Worm (Caenorhabditis elegans) whole organism, L3 larva: ENCODE measurements around the gene Y57G11C.20.

Experiments
- snpc-4 ChIP-seq: fragments of 150-350 bp; optimal IDR thresholded peaks from 2 replicates; lab custom pipeline; 2014; ENCODE audit warnings: missing biosample characterization, missing genetic modification characterization
- zag-1 ChIP-seq: fragments of 150-350 bp; optimal IDR thresholded peaks from 2 replicates; lab custom pipeline; 2014; ENCODE audit warnings: missing biosample characterization, missing genetic modification characterization

DNA sequence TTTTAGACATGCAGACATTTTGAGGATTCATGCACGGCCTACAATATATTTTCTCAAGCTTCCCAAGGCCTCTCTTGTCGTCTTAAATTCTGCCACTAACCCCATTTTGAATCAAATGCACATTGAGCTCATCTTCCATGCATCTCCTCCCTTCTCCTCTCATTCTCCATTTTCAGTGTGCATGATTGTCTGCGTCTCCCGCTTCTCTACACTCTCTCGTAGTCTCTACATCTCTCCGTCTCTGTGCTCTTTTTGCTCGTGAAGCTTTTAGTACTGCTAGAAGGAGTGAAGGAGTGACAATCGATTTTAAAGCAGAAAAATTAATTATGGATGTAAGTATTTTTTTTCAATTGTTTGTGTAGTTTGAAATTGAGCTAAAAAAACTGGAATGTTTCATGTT, 6.3 kb upstream of the Y57G11C.20 start, which contains the start of gene Y57G11C.22:
- TF ChIP-seq snpc-4 (tag; lab: Kevin White, UChicago) = no peak
- no peak for TF ChIP-seq zag-1 (tag; lab: Kevin White, UChicago)
